Fruit fly (Drosophila melanogaster) whole organism, pupa: ENCODE measurements around the gene CG12725.

Source experiments
- CG15710 ChIP-seq: fragments of 200-800 bp; sonication (Bioruptor generic); optimal IDR thresholded peaks from 2 replicates; lab custom pipeline; 2018; ENCODE audit warnings: missing biosample characterization, mild to moderate bottlenecking, missing genetic modification characterization, moderate library complexity
- CG32121 ChIP-seq: fragments of 200-800 bp; sonication (Bioruptor generic); IDR thresholded peaks from 2 replicates; pipeline ENCODE4 v1.3.6; 2022; ENCODE audit warnings: missing biosample characterization, missing genetic modification characterization
- CG9948 ChIP-seq: fragments of 200-800 bp; sonication (Bioruptor generic); optimal IDR thresholded peaks from 2 replicates; lab custom pipeline; 2018; ENCODE audit warnings: missing biosample characterization, mild to moderate bottlenecking, missing genetic modification characterization, moderate library complexity
- Pif1B ChIP-seq: fragments of 200-800 bp; sonication (Bioruptor generic); optimal IDR thresholded peaks from 3 replicates; lab custom pipeline; 2016; ENCODE audit warnings: missing biosample characterization, missing genetic modification characterization

- TF ChIP-seq Pif1B (GFP tag; lab: Kevin White, UChicago) (no peak), CG9948 (no peak), CG32121 (GFP tag; lab: Robert Waterston, UW) (0 out of 2 replicates have a peak, but pooled peaks have one; percentile 10), CG15710 (no peak)
These were observed 44.8 kb upstream of the CG12725 start for dm6 chrX:13447438-13447837.
